Worm (Caenorhabditis elegans): ENCODE measurements around the gene col-140.

The col-140 gene

DNA sequence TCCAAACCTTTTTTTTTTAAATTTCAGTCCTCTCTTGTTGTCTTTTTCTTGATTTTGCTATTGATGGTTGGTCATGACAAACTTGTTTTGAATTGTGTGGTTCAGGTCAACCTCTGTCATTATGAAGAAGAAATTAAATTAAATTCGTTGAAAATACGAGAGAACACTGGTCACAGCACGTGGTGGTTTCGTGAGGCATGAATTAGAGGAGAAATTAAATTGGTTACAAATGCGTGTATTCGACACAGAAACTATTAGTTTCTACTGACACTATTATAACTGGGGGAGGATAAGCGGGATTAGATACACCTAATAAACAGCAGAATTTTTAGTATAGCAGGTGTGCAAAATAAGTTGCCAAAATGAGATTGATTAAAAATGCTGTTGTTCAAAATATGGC lies 15.4 kb upstream of the col-140 start:
- TF ChIP-seq F49E8.2 (tag; optimal IDR thresholded peaks at IDR 0.05; ENCODE audit: insufficient read depth): no peak
- TF ChIP-seq lin-35 (GFP tag; optimal IDR thresholded peaks at IDR 0.05): peak in 1 of 3 experiments; percentile 31

DNA sequence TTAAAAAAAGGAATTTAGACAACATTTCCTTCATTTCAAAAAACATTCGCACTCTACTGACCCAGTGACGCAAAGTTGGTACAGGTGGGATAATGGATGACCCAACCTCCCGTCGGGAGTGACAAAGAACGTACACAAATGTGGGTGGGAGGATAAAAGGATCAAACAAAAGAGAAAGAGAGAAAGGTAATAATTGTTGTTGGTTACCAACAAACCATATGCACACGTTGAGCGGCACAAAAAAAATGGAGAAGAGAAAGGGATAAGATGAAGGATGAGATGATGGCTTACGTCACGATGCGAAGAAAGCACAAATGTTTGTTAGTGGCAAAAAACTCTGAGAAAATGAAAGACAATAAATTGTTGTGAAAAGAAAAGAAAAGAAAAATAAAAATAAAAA lies 15.0 kb upstream of the col-140 start:
- TF ChIP-seq rec-8 (tag; optimal IDR thresholded peaks at IDR 0.05) (no peak), cebp-2 (GFP tag; IDR thresholded peaks at IDR 0.05) (no peak), dpff-1 (tag; optimal IDR thresholded peaks at IDR 0.05) (no peak), zim-3 (tag; optimal IDR thresholded peaks at IDR 0.05) (no peak), K12H6.12 (tag; optimal IDR thresholded peaks at IDR 0.05) (peak; percentile 7), xnd-1 (tag; optimal IDR thresholded peaks at IDR 0.05) (no peak), F39B2.1 (GFP tag; IDR thresholded peaks at IDR 0.05) (no peak), Y95B8A.8 (GFP tag; IDR thresholded peaks at IDR 0.05) (no peak)

DNA sequence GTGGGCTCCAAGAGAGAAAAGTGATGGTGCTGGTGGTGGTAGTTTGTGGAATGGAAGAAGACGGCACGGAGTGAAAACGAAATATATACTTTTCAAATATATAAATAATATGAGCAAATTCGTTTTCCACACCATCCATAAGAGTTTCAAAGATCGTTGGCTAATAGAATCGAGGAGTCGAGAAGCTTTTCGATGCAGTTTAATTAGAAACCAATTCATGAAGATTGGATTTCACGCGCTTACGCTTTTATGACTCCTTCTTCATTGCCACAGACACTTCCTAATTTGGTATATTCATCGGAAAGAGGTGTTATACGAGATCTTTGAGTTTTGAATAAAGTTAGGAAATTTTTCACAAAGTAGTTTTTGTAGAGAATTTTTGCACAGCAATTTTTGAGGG lies 14.0 kb upstream of the col-140 start:
- TF ChIP-seq Y56A3A.18 (GFP tag; IDR thresholded peaks at IDR 0.05) (no peak), rec-8 (tag; optimal IDR thresholded peaks at IDR 0.05) (no peak), akir-1 (GFP tag; optimal IDR thresholded peaks at IDR 0.05) (no peak), nfya-2 (GFP tag; IDR thresholded peaks at IDR 0.05) (no peak), die-1 (tag; optimal IDR thresholded peaks at IDR 0.05) (no peak), snpc-1.1 (tag; optimal IDR thresholded peaks at IDR 0.05; ENCODE audit: insufficient read depth) (no peak), Y53G8AR.9 (GFP tag; conservative IDR thresholded peaks at IDR 0.05) (no peak), ztf-22 (GFP tag; optimal IDR thresholded peaks at IDR 0.05) (no peak), cebp-2 (GFP tag; IDR thresholded peaks at IDR 0.05) (no peak), F57A8.1 (GFP tag; optimal IDR thresholded peaks at IDR 0.05) (no peak), pbrm-1 (GFP tag; IDR thresholded peaks at IDR 0.05) (no peak), D2030.7 (GFP tag; IDR thresholded peaks at IDR 0.05) (no peak)

DNA sequence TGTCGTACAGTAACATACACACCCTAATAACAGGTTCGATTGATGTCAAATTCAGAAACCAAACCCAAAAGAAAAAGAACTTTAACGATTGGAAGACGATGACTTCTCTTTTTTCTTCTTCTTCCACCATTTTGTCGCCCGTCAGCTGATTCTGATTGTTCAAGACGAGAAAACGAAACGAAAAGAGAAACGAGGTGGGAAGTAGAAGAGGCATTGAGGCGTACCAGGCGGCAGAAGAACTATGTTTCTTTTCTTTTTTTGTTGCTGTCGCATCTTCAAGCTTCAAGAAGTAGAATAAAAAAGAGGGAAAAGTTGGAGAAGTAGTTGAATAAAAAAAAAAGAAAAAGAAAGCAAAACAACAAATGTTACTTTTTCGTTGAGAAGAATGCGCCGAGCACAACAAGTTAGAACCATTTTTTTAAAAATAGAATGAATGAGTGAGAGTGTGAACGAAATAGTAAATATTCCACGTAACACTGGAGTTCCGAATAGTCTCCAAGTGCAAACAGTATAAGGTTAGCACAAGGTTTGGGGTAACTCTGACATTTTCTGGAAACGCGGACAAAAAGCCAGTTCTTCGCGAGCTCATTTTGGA lies 11.5 kb upstream of the col-140 start:
- TF ChIP-seq lin-40 (tag; optimal IDR thresholded peaks at IDR 0.05): peak; percentile 35
- TF ChIP-seq K11D2.4 (GFP tag; IDR thresholded peaks at IDR 0.05): 0 out of 2 replicates have a peak, but pooled peaks have one; percentile 34
- TF ChIP-seq cebp-1 (GFP tag; IDR thresholded peaks at IDR 0.05): no peak
- TF ChIP-seq cebp-1 (tag; optimal IDR thresholded peaks at IDR 0.05): peak; percentile 14
- no peak for TF ChIP-seq ztf-25 (GFP tag; IDR thresholded peaks at IDR 0.05)

DNA sequence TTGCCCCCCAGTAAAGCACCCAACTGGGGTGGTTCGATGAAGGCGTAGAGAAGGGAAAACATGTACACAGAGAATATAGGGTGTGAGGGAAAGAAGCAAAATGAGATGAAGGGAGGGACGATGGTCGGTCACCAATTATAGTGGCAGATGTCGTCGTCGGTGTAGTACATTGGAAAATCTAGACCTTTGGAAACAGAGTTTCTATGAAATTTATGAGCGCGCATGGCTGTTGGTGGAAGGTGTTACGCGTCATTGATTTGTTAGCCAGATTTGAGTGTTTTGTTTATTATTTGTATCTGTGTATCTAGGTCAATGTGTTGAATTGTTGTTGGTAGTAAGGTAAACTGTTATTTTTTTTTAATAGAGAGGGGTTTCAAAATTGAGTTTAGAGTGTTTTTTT lies 10.1 kb upstream of the col-140 start:
- TF ChIP-seq dox-1 (GFP tag; IDR thresholded peaks at IDR 0.05): 0 out of 2 replicates have a peak, but pooled peaks have one; percentile 29
- TF ChIP-seq egl-44 (GFP tag; IDR thresholded peaks at IDR 0.05): no peak
- TF ChIP-seq hmg-1.2 (GFP tag; IDR thresholded peaks at IDR 0.05): peak; percentile 19; the same call in 1 of the 2 replicates
- TF ChIP-seq hsf-1 (GFP tag; IDR thresholded peaks at IDR 0.05): no peak
- TF ChIP-seq egl-18 (GFP tag; IDR thresholded peaks at IDR 0.05): no peak
- TF ChIP-seq B0019.2 (GFP tag; conservative IDR thresholded peaks at IDR 0.05): no peak

Measured in whole organism, young adult.